Fruit fly (Drosophila melanogaster) whole organism, larva: ENCODE measurements around the gene CG43059.

ENCODE experiments used
- noc ChIP-seq: fragments of 200-800 bp; sonication (Bioruptor generic); optimal IDR thresholded peaks from 3 replicates; lab custom pipeline; 2019; ENCODE audit warnings: missing biosample characterization, mild to moderate bottlenecking, missing genetic modification characterization, moderate library complexity

CG43059 gene

DNA sequence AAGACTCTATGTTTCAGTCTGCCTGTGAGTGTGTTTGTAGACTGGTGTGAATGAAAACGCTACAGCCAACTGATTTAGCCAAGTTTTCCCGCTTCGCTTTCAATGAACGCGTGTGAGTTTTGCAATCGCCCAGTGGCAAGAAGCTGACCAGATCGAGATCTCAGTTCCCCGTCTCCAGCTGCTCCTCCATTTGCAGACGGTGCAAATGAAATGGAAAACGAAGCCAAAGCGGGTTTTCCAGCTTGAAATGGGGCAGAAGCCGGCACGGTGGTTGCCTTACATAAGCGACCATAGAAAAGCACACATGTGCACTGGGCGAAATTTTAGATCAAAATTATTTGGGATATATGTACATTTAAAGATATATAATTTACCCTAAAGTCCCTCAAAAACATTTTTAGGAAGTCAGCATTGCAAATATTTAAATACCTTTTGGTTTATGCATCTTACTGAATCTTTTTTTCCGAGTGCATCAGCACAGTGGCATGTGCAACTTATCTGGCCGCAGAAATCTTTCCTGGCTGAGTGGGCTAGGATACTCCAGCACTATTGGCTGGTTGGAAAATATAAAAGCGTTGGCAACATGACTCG, at the start of gene CG43059:
Gene CG43059 (minus strand): TSS at position 51 of the 591 bp plus-strand sequence.
- no peak for TF ChIP-seq noc (tag; lab: Kevin White, UChicago)

DNA sequence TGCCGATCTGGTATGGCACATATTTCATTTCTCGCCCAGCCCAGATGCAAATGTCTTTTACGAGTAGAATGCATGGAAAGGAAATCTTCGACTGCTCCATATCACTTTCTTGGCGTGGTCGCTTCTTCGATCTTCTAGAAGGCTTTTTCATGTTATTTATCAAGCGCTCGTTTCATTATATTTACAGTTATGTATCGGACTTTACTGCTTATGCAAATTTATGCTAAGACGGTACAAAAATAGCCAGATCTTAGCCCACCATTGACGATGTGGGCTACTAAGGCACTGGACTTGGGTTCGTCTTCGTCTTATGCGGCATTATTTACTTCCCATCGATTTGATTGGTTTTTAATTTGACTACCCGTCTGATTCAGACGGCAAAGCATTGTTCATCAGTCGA, 44.5 kb upstream of the CG43059 start:
- no peak for TF ChIP-seq noc (tag; lab: Kevin White, UChicago)

DNA sequence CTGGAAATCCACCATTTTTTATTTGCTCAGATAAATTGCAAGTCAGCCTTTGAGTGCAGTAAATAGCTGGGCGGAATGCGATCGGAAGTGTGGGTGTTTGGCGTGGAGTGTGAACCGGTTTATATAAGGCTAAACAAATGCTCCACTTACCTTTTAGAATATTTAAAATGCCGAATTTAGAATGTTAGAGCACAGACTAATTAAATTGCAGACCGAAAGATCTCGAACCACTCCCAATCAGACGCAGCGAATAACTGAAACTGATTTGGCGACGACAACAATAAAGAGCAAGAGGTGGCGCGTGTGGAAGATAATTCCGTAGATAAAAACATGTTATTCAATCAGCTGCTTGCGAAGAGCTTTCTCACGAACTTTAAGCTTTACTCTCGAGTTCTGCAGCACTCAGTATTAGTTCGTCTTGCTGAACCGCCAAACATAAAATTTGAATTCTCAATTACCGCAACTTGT, 41.9 kb upstream of the CG43059 start, which contains the start of gene Idh:
Gene Idh (minus strand): TSS at position 264 of the 468 bp plus-strand sequence.
- peak; percentile 61 for TF ChIP-seq noc (tag; lab: Kevin White, UChicago)

dm6 chr3L:8360063-8360642, 41.4 kb upstream of the CG43059 start:
- no peak for TF ChIP-seq noc (tag; lab: Kevin White, UChicago)

- peak; percentile 60 for TF ChIP-seq noc (tag; lab: Kevin White, UChicago)
These were observed 40.1 kb upstream of the CG43059 start for dm6 chr3L:8358776-8359455.

DNA sequence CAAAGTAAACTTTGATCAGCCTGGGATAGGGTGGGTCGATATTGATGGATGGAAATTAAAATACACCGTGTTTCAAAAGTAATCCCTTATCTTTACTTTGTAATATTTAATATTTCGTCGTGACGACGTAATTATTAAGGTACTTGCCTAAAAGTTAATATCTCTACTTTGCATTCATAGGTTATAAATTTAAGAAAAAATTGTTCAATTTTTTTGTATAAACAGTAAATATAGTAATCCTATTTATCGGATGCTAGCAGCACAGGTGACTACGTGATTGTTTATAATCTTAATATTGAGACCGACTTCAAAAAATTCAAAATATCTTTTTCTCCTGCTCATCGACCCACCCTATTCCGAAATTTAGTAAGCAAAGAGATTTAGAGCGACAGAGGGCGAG, 39.4 kb upstream of the CG43059 start:
- TF ChIP-seq noc (tag; lab: Kevin White, UChicago) = peak; percentile 27

DNA sequence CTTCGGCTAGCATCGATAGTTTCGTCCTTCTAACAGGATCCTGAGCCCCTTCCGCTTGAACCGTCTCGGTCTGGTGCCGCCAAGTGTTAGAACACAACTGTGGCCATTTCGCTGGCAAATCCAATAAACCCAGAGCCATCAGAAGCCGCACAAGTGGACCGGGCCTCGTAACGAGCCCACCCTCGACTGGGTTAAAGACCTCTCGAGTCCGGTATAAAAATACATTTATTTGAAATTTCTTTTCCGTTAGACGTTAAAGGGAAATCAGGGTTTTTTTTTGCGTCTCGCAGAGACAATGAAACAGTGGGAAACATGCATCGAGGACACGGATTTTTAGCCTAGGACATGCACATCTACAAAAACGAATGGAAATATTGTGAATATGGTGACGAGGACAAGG, 37.4 kb upstream of the CG43059 start, which contains the start of gene Culd:
Gene Culd (minus strand): TSS at position 101 of the 400 bp plus-strand sequence.
- no peak for TF ChIP-seq noc (tag; lab: Kevin White, UChicago)

DNA sequence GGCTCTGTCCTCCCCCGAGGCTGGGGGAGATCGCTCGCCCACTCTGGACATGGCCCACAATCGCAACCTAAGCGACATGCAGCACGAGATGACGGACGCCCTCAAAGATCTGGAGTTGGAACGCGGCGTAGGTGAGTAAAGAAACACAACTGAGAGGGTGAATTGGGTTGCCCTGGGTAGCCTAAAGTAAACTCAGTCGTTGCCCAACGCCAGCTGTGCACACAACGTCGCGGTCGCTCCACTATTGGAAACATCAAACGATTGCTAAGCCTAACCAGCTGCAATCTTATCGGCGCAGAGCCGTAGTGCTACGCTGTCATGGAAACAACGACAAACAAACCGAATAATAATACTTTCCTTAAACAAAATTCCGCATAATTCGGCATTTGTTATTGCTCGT, 28.6 kb upstream of the CG43059 start:
- TF ChIP-seq noc (tag; lab: Kevin White, UChicago) = no peak

DNA sequence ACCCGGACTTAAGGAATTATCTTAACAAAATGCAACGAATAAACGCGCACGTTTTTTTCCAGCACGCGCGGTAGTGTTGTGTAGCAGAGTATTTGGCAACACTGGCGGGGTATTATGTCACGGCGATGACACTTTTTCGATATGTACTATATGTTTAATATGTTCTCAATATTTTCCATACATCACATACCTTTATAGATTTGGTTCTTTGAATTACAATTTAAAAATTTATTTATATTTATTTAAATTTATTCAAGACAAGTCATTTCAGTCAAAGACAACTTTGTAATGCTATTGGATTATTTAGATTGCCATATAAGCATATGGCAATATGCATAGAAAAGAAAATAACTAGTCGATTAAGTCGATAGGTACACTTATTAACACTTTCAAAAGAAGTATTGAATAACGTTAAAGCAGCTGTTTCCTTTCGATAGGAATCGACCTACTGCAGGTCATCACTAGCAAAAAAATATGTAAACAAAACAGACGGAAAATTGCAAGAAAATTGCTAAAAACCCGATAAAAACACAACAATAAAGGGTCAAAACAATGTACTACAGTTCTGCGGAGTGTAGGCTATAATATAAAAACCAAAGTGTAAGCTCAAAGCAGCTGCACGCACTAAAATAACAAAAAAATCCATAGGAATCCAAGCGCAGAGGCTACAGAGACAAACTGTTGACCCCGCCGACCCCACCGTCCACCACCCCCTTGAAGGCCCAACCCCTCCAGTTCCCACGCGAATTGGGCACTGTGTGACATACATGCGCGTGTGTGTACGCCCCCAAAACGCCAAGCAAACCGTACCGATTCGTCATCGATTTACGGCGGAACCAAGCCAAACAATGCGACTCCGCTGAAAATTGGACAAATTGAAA, 27.6 kb upstream of the CG43059 start, which contains the start of the genes CG7182 and GAPcenA:
Gene CG7182 (minus strand): TSS at position 283 of the 881 bp plus-strand sequence.
Gene GAPcenA (plus strand): TSS at position 462 of the 881 bp plus-strand sequence.
- peak; percentile 81 for TF ChIP-seq noc (tag; lab: Kevin White, UChicago)

DNA sequence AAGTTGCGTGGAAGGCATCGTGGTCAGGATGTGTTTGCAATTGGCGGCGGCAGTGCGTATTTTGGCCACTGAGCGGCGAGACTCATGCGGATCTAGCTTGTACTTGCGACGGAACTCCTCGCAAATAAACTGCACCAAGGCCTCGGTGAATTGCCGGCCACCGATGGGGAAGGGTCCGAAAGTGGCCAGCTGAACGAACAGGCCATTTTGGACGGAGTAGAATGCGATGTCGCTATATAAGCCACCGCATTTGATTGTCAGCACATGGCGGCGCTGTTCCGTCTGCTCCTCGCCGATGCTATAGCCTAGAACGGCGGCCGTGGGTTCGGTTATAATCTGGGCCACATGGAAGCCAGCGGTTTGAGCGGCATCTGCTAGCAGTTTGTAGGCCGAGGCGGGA, 26.4 kb upstream of the CG43059 start:
- TF ChIP-seq noc (tag; lab: Kevin White, UChicago) = no peak

DNA sequence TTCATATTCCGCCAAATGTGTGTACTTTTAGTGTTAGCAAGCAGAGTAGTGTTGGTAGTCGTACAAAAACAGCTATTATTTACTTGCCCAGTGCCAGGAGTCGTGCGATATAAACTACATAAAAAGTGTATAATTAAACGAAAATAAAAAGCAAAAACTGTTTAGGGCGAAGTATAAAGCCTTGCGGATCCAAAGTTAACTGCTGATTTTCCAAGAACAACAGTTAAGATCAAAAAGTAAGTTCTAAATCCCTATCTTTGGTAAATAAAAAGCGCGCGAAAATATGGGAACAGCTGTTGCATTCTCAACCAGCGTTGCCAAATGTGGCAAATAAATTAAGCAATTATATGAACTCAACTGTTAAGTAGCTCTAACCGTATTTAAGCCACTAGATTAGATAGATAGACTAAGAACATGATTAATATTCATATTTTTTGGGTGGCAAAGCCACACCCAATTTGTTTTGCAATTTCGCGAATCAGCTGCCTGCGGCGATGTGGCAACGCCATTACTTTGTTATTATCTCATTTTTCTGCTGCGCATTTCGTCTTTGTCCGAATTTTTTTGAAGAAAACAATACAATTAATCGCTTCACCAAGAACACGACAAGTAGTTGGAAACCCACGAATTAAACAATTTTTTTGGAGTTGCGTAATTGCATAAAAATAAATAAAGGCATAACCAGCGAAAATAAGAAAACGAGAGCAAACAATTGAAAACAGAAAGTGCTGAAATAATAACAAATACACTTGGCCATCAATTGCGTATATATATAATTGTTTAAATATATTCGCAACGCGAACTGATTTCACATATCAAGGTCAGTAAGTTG, 21.7 kb upstream of the CG43059 start, which contains the start of the genes Prim1 and CG7083:
Gene Prim1 (plus strand): TSS at position 51 of the 832 bp plus-strand sequence.
Gene CG7083 (plus strand): TSS at position 522 of the 832 bp plus-strand sequence.
- peak; percentile 18 for TF ChIP-seq noc (tag; lab: Kevin White, UChicago)

dm6 chr3L:8338921-8339320, 20.2 kb upstream of the CG43059 start, which contains the start of gene Pex2:
Pex2 (plus strand) TSS chr3L:8339051.
- no peak for TF ChIP-seq noc (tag; lab: Kevin White, UChicago)

- no peak for TF ChIP-seq noc (tag; lab: Kevin White, UChicago)
These were observed 17.6 kb upstream of the CG43059 start, which contains the start of gene Cpr66Cb for dm6 chr3L:8336372-8336771. Cpr66Cb (plus strand) TSS chr3L:8336672.

dm6 chr3L:8334338-8334737, 15.6 kb upstream of the CG43059 start:
- TF ChIP-seq noc (tag; lab: Kevin White, UChicago) = no peak
